Worm (Caenorhabditis elegans) whole organism, L1 larva: ENCODE data around the gene T10B5.7.

Experiments
- ceh-82 ChIP-seq, 3 experiments: fragments of 150-350 bp in 1 of 3; sonication (generic microtip) in 2 of 3; optimal IDR thresholded peaks; 2 replicates each; lab custom pipeline; 2014 to 2017; ENCODE audit warnings: missing biosample characterization in 3 of 3, missing genetic modification characterization in 3 of 3
- elt-2 ChIP-seq: sonication (generic microtip); optimal IDR thresholded peaks from 2 replicates; lab custom pipeline; 2016; ENCODE audit warnings: missing genetic modification characterization, mild to moderate bottlenecking, inconsistent platforms, missing compliant biosample characterization, missing genetic modification reagents
- jun-1 ChIP-seq: fragments of 150-350 bp; optimal IDR thresholded peaks from 2 replicates; lab custom pipeline; 2014; ENCODE audit warnings: missing biosample characterization, missing genetic modification reagents, missing genetic modification characterization
- lin-13 ChIP-seq: fragments of 150-350 bp; optimal IDR thresholded peaks from 2 replicates; lab custom pipeline; 2014; ENCODE audit warnings: missing biosample characterization, missing genetic modification reagents, missing genetic modification characterization
- lin-35 ChIP-seq, 2 experiments: fragments of 150-350 bp; optimal IDR thresholded peaks; 2 replicates each; lab custom pipeline; 2014; ENCODE audit warnings: missing biosample characterization in 2 of 2, missing genetic modification characterization in 2 of 2, missing genetic modification reagents in 2 of 2
- mef-2 ChIP-seq: fragments of 150-350 bp; optimal IDR thresholded peaks from 2 replicates; lab custom pipeline; 2014; ENCODE audit warnings: missing biosample characterization, missing genetic modification characterization
- mep-1 ChIP-seq: fragments of 150-350 bp; optimal IDR thresholded peaks from 2 replicates; lab custom pipeline; 2014; ENCODE audit warnings: missing biosample characterization, missing genetic modification characterization
- nhr-237 ChIP-seq: fragments of 150-350 bp; optimal IDR thresholded peaks from 2 replicates; lab custom pipeline; 2014; ENCODE audit warnings: missing biosample characterization, missing genetic modification characterization
- rnt-1 ChIP-seq: sonication (generic microtip); optimal IDR thresholded peaks from 2 replicates; lab custom pipeline; 2016; ENCODE audit warnings: mild to moderate bottlenecking, missing genetic modification characterization, moderate library complexity, missing compliant biosample characterization
- snpc-4 ChIP-seq: fragments of 150-350 bp; optimal IDR thresholded peaks from 2 replicates; lab custom pipeline; 2014; ENCODE audit warnings: missing biosample characterization, missing genetic modification characterization
- sup-37 ChIP-seq: fragments of 200-800 bp; sonication (Bioruptor generic); optimal IDR thresholded peaks from 2 replicates; lab custom pipeline; 2018; ENCODE audit warnings: mild to moderate bottlenecking, missing genetic modification characterization, missing compliant biosample characterization
- unc-86 ChIP-seq: sonication (generic microtip); optimal IDR thresholded peaks from 2 replicates; lab custom pipeline; 2016; ENCODE audit warnings: missing genetic modification characterization, missing compliant biosample characterization
- zag-1 ChIP-seq: fragments of 150-350 bp; optimal IDR thresholded peaks from 2 replicates; lab custom pipeline; 2014; ENCODE audit warnings: missing biosample characterization, missing genetic modification characterization
- ztf-11 ChIP-seq, 2 experiments: sonication (generic microtip); optimal IDR thresholded peaks; 2 replicates each; lab custom pipeline; 2016 to 2017; ENCODE audit warnings: missing genetic modification characterization in 2 of 2, missing biosample characterization in 1 of 2, missing compliant biosample characterization in 1 of 2

DNA sequence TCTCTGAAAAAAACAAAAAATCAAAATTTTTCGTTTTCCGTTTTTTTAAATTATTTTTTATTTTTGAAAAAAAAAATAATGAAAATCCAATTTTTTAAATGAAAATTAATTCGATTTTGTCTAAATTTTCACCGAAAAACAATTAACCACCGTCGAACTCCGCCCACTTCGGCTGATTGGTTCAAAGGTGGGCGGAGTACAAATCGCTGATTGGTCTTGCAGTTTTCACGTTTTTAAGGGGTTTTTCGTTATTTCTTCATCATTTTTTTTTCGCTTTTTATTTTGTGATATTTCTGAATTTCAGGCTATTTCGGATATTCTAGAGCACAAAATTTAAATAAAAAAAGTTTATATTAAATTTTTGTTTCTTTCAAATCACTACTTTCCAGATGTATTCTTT lies 19.0 kb downstream of the T10B5.7 start:
- TF ChIP-seq ztf-11 (tag; optimal IDR thresholded peaks at IDR 0.05; lab: Kevin White, UChicago) (no peak), mef-2 (tag; lab: Kevin White, UChicago) (no peak), elt-2 (tag; lab: Kevin White, UChicago) (no peak), jun-1 (tag; lab: Kevin White, UChicago) (no peak), unc-86 (no peak), zag-1 (tag; lab: Kevin White, UChicago) (no peak), sup-37 (GFP tag; lab: Kevin White, UChicago) (no peak), nhr-237 (no peak), ceh-82 (tag; optimal IDR thresholded peaks at IDR 0.05; lab: Kevin White, UChicago) (no peak), lin-35 (GFP tag; optimal IDR thresholded peaks at IDR 0.05; lab: Kevin White, UChicago) (no peak), lin-13 (GFP tag; lab: Kevin White, UChicago) (no peak), snpc-4 (tag; lab: Kevin White, UChicago) (no peak), rnt-1 (no peak), mep-1 (tag; lab: Kevin White, UChicago) (no peak)
